Fruit fly (Drosophila melanogaster): Measurements from ENCODE around the gene sens.
A peak's percentile ranks its signal among the peaks of the same experiment; 100 is the strongest.

The sens gene

DNA sequence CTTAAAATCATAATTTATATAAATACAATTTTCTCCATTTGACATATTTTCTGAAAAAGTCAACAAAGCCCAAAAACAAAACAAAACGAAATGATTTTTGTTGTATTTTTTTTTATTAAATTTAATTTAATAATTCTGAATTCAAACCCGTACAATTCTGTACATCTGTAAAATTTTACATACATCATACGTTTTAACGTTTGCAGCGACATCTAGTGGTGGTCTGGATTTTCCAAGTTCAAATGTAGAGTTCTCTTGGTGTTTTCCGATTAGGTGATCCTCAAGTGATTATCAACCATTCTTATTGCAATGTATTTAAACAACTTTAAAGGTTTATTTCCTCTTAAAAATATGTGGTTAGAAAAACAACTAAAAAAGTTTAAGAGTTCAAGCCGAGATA, 10.1 kb upstream of the sens start (continued):
- peak; percentile 37 for TF ChIP-seq CG18262 (tag; optimal IDR thresholded peaks at IDR 0.05)
- no peak for TF ChIP-seq sd (tag; optimal IDR thresholded peaks at IDR 0.05)
- no peak for TF ChIP-seq CG17186 (GFP tag; optimal IDR thresholded peaks at IDR 0.05)
- peak; percentile 63 for TF ChIP-seq Lhr (GFP tag; optimal IDR thresholded peaks at IDR 0.05)
- no peak for TF ChIP-seq al (GFP tag; IDR thresholded peaks at IDR 0.05)
- no peak for TF ChIP-seq Nf-YA (GFP tag; IDR thresholded peaks at IDR 0.05)
- no peak for TF ChIP-seq dysf (GFP tag; IDR thresholded peaks at IDR 0.05)
- TF ChIP-seq Hey (tag; optimal IDR thresholded peaks at IDR 0.05), result no peak
- no peak for TF ChIP-seq gt (GFP tag; IDR thresholded peaks at IDR 0.05)
- no peak for TF ChIP-seq sna (GFP tag; IDR thresholded peaks at IDR 0.05; ENCODE audit: partially characterized antibody)
- TF ChIP-seq corto (GFP tag; optimal IDR thresholded peaks at IDR 0.05), result no peak
- peak; percentile 29 for TF ChIP-seq pnt (GFP tag; optimal IDR thresholded peaks at IDR 0.05)
- TF ChIP-seq gcm2 (GFP tag; optimal IDR thresholded peaks at IDR 0.05), result no peak
- TF ChIP-seq unc-4 (GFP tag; IDR thresholded peaks at IDR 0.05; ENCODE audit: partially characterized antibody), result no peak
- no peak for TF ChIP-seq Dad (GFP tag; optimal IDR thresholded peaks at IDR 0.05)
- no peak for TF ChIP-seq tio (GFP tag; optimal IDR thresholded peaks at IDR 0.05)
- TF ChIP-seq h (optimal IDR thresholded peaks at IDR 0.05), result no peak
- peak in 1 of 3 experiments; percentile 2 for TF ChIP-seq lola (GFP tag; optimal IDR thresholded peaks at IDR 0.05)
- TF ChIP-seq CG31388 (GFP tag; optimal IDR thresholded peaks at IDR 0.05), result no peak
- TF ChIP-seq kni (GFP tag; optimal IDR thresholded peaks at IDR 0.05), result no peak
- TF ChIP-seq yki (optimal IDR thresholded peaks at IDR 0.05), result peak; percentile 19
- no peak for TF ChIP-seq CG32767 (GFP tag; IDR thresholded peaks at IDR 0.05)
- TF ChIP-seq CG13296 (GFP tag; optimal IDR thresholded peaks at IDR 0.05), result no peak
- no peak for TF ChIP-seq tup (GFP tag; optimal IDR thresholded peaks at IDR 0.05)
- no peak for TF ChIP-seq CG8359 (GFP tag; optimal IDR thresholded peaks at IDR 0.05; ENCODE audit: borderline replicate concordance)
- TF ChIP-seq HmgZ (tag; optimal IDR thresholded peaks at IDR 0.05), result peak; percentile 61
- peak; percentile 24 to 63 for TF ChIP-seq dpn (GFP tag; optimal IDR thresholded peaks at IDR 0.05)
- no peak for TF ChIP-seq br (optimal IDR thresholded peaks at IDR 0.05)
- no peak for TF ChIP-seq bigmax (GFP tag; optimal IDR thresholded peaks at IDR 0.05)
- TF ChIP-seq exex (tag; optimal IDR thresholded peaks at IDR 0.05), result no peak
- TF ChIP-seq CG8089 (GFP tag; optimal IDR thresholded peaks at IDR 0.05), result peak; percentile 14
- TF ChIP-seq bcd (GFP tag; optimal IDR thresholded peaks at IDR 0.05), result peak; percentile 32
- TF ChIP-seq CG17328 (GFP tag; IDR thresholded peaks at IDR 0.05), result no peak
- TF ChIP-seq sob (GFP tag; IDR thresholded peaks at IDR 0.05), result no peak
- TF ChIP-seq NC2α (GFP tag; optimal IDR thresholded peaks at IDR 0.05), result no peak
- TF ChIP-seq D19B (GFP tag; optimal IDR thresholded peaks at IDR 0.05), result no peak
- TF ChIP-seq zf30C (GFP tag; optimal IDR thresholded peaks at IDR 0.05), result no peak
- TF ChIP-seq danr (GFP tag; IDR thresholded peaks at IDR 0.05), result no peak
- TF ChIP-seq ara (GFP tag; IDR thresholded peaks at IDR 0.05), result no peak
- TF ChIP-seq prd (optimal IDR thresholded peaks at IDR 0.05), result no peak
- TF ChIP-seq prd (GFP tag; IDR thresholded peaks at IDR 0.05), result no peak
- no peak for TF ChIP-seq oc (tag; optimal IDR thresholded peaks at IDR 0.05)
- peak; percentile 97 for TF ChIP-seq Elba2 (GFP tag; optimal IDR thresholded peaks at IDR 0.05)
- TF ChIP-seq CG3726 (GFP tag; IDR thresholded peaks at IDR 0.05), result no peak
- TF ChIP-seq CG3995 (GFP tag; optimal IDR thresholded peaks at IDR 0.05), result peak; percentile 77
- no peak for TF ChIP-seq nerfin-2 (GFP tag; IDR thresholded peaks at IDR 0.05; ENCODE audit: partially characterized antibody)
- no peak for TF ChIP-seq Usf (GFP tag; optimal IDR thresholded peaks at IDR 0.05)
- no peak for TF ChIP-seq seq (GFP tag; IDR thresholded peaks at IDR 0.05)
- no peak for TF ChIP-seq cas (GFP tag; IDR thresholded peaks at IDR 0.05)
- peak; percentile 56 for TF ChIP-seq Dek (tag; optimal IDR thresholded peaks at IDR 0.05)
- no peak for TF ChIP-seq CG13624 (GFP tag; optimal IDR thresholded peaks at IDR 0.05)
- TF ChIP-seq CG12744 (GFP tag; optimal IDR thresholded peaks at IDR 0.05), result no peak
- TF ChIP-seq CG9215 (GFP tag; IDR thresholded peaks at IDR 0.05), result no peak
